Worm (Caenorhabditis elegans): ENCODE measurements around the gene txdc-12.1.

ce11 chrII:12257095-12257494 lies 16.9 kb downstream of the txdc-12.1 start:
- no peak for TF ChIP-seq F49E8.2 (tag; optimal IDR thresholded peaks at IDR 0.05; ENCODE audit: insufficient read depth)
- TF ChIP-seq ztf-22 (GFP tag; optimal IDR thresholded peaks at IDR 0.05), result no peak
- TF ChIP-seq Y79H2A.3 (GFP tag; conservative IDR thresholded peaks at IDR 0.05), result no peak
- TF ChIP-seq B0035.1 (tag; optimal IDR thresholded peaks at IDR 0.05), result no peak
- no peak for TF ChIP-seq T07F8.4 (tag; optimal IDR thresholded peaks at IDR 0.05)
- no peak for TF ChIP-seq ama-1 (optimal IDR thresholded peaks at IDR 0.05)
- TF ChIP-seq ama-1 (GFP tag; optimal IDR thresholded peaks at IDR 0.05), result no peak
- TF ChIP-seq Y53F4B.3 (GFP tag; IDR thresholded peaks at IDR 0.05), result no peak
